Worm (Caenorhabditis elegans): ENCODE data around the gene clec-160.

The clec-160 gene

ce11 chrIII:8319100-8319499 lies 43.3 kb upstream of the clec-160 start, which contains the start of gene F10E9.11 (continued):
- no peak for TF ChIP-seq mxl-1 (tag; optimal IDR thresholded peaks at IDR 0.05)
- peak; percentile 66 for TF ChIP-seq madf-10 (tag; optimal IDR thresholded peaks at IDR 0.05)
- 0 out of 2 replicates have a peak, but pooled peaks have one; percentile 43 for TF ChIP-seq ceh-40 (GFP tag; IDR thresholded peaks at IDR 0.05)
- TF ChIP-seq tlf-1 (GFP tag; optimal IDR thresholded peaks at IDR 0.05): peak; percentile 28
- no peak for TF ChIP-seq T07F8.4 (tag; optimal IDR thresholded peaks at IDR 0.05)
- peak; percentile 62; the same call in 1 of the 2 replicates for TF ChIP-seq Y53G8AR.9 (GFP tag; conservative IDR thresholded peaks at IDR 0.05)
- no peak for TF ChIP-seq mel-28 (tag; optimal IDR thresholded peaks at IDR 0.05; ENCODE audit: borderline replicate concordance)
- no peak for TF ChIP-seq nhr-27 (tag; optimal IDR thresholded peaks at IDR 0.05)
- TF ChIP-seq ekl-4 (GFP tag; IDR thresholded peaks at IDR 0.05): peak; percentile 62
- TF ChIP-seq madf-6 (GFP tag; IDR thresholded peaks at IDR 0.05): peak; percentile 84
- peak; percentile 44; the same call in 1 of the 2 replicates for TF ChIP-seq hmg-20 (GFP tag; IDR thresholded peaks at IDR 0.05)
- no peak for TF ChIP-seq rpc-1 (optimal IDR thresholded peaks at IDR 0.05)
- no peak for TF ChIP-seq rpc-1 (tag; optimal IDR thresholded peaks at IDR 0.05)
- TF ChIP-seq ceh-27 (GFP tag; optimal IDR thresholded peaks at IDR 0.05): peak; percentile 95
- TF ChIP-seq tbx-9 (tag; optimal IDR thresholded peaks at IDR 0.05; ENCODE audit: borderline replicate concordance): no peak
- peak; percentile 96 for TF ChIP-seq hmg-1.2 (GFP tag; IDR thresholded peaks at IDR 0.05)
- no peak for TF ChIP-seq nhr-179 (tag; optimal IDR thresholded peaks at IDR 0.05)
- peak; percentile 85; the same call in 1 of the 2 replicates for TF ChIP-seq madf-3 (GFP tag; IDR thresholded peaks at IDR 0.05)
- no peak for TF ChIP-seq ccch-3 (GFP tag; optimal IDR thresholded peaks at IDR 0.05)
- TF ChIP-seq hsf-1 (GFP tag; IDR thresholded peaks at IDR 0.05): 0 out of 2 replicates have a peak, but pooled peaks have one; percentile 5
- TF ChIP-seq lag-1 (GFP tag; IDR thresholded peaks at IDR 0.05): no peak
- TF ChIP-seq attf-6 (GFP tag; IDR thresholded peaks at IDR 0.05): no peak
- no peak for TF ChIP-seq fkh-3 (tag; optimal IDR thresholded peaks at IDR 0.05)
- TF ChIP-seq dpl-1 (GFP tag; optimal IDR thresholded peaks at IDR 0.05): peak; percentile 88
- TF ChIP-seq efl-1 (GFP tag; optimal IDR thresholded peaks at IDR 0.05): peak; percentile 90
- TF ChIP-seq ztf-6 (GFP tag; IDR thresholded peaks at IDR 0.05): peak; percentile 72; the same call in 1 of the 2 replicates
- peak; percentile 42 for TF ChIP-seq lin-40 (tag; optimal IDR thresholded peaks at IDR 0.05)
- TF ChIP-seq bed-1 (GFP tag; IDR thresholded peaks at IDR 0.05): no peak
- no peak for TF ChIP-seq nhr-90 (tag; optimal IDR thresholded peaks at IDR 0.05)
- TF ChIP-seq lsl-1 (GFP tag; optimal IDR thresholded peaks at IDR 0.05): peak; percentile 69
- no peak for TF ChIP-seq egl-44 (GFP tag; IDR thresholded peaks at IDR 0.05)
- peak; percentile 81 for TF ChIP-seq let-526 (GFP tag; IDR thresholded peaks at IDR 0.05)

ce11 chrIII:8318488-8318887 lies 42.7 kb upstream of the clec-160 start, which contains the start of gene sas-4:
Gene sas-4 (minus strand): TSS chrIII:8318588.
- TF ChIP-seq ztf-22 (GFP tag; optimal IDR thresholded peaks at IDR 0.05): no peak
- TF ChIP-seq C06A6.2 (GFP tag; conservative IDR thresholded peaks at IDR 0.05): no peak
- TF ChIP-seq ama-1 (optimal IDR thresholded peaks at IDR 0.05): no peak
- no peak for TF ChIP-seq ama-1 (GFP tag; optimal IDR thresholded peaks at IDR 0.05)
- TF ChIP-seq B0336.3 (GFP tag; IDR thresholded peaks at IDR 0.05): no peak
- TF ChIP-seq lin-26 (GFP tag; IDR thresholded peaks at IDR 0.05): no peak
- TF ChIP-seq F57A8.1 (GFP tag; optimal IDR thresholded peaks at IDR 0.05): no peak
- TF ChIP-seq lin-40 (tag; optimal IDR thresholded peaks at IDR 0.05): no peak
- no peak for TF ChIP-seq nfya-1 (tag; optimal IDR thresholded peaks at IDR 0.05; ENCODE audit: borderline replicate concordance, insufficient read depth)
- no peak for TF ChIP-seq F39B2.1 (GFP tag; IDR thresholded peaks at IDR 0.05)
- TF ChIP-seq hlh-12 (tag; optimal IDR thresholded peaks at IDR 0.05): no peak
- no peak for TF ChIP-seq ets-4 (GFP tag; optimal IDR thresholded peaks at IDR 0.05)
- no peak for TF ChIP-seq rpc-1 (optimal IDR thresholded peaks at IDR 0.05)
- no peak for TF ChIP-seq rpc-1 (tag; optimal IDR thresholded peaks at IDR 0.05)
- no peak for TF ChIP-seq ceh-27 (GFP tag; optimal IDR thresholded peaks at IDR 0.05)
- TF ChIP-seq akir-1 (GFP tag; optimal IDR thresholded peaks at IDR 0.05): no peak
- no peak for TF ChIP-seq F33H1.4 (GFP tag; IDR thresholded peaks at IDR 0.05)
- no peak for TF ChIP-seq pbrm-1 (GFP tag; IDR thresholded peaks at IDR 0.05)
- no peak for TF ChIP-seq ccch-3 (GFP tag; optimal IDR thresholded peaks at IDR 0.05)
- no peak for TF ChIP-seq hrde-1 (tag; optimal IDR thresholded peaks at IDR 0.05; ENCODE audit: borderline replicate concordance)
- no peak for TF ChIP-seq dpl-1 (GFP tag; optimal IDR thresholded peaks at IDR 0.05)
- TF ChIP-seq mcd-1 (GFP tag; IDR thresholded peaks at IDR 0.05): no peak
